Fruit fly (Drosophila melanogaster) whole organism, embryonic: ENCODE data around the gene Tcs6.

Source experiments
- Ada2b ChIP-seq: fragments of 200-800 bp; sonication (Bioruptor generic); IDR thresholded peaks from 2 replicates; pipeline ENCODE4 v1.3.6; 2022; ENCODE audit warnings: missing biosample characterization, missing genetic modification characterization
- Antp ChIP-seq: fragments of 200-800 bp; sonication (Bioruptor generic); optimal IDR thresholded peaks from 3 replicates; lab custom pipeline; 2016; ENCODE audit warnings: missing biosample characterization, missing genetic modification characterization
- Blimp-1 ChIP-seq: fragments of 200-800 bp; sonication (Bioruptor generic); optimal IDR thresholded peaks from 3 replicates; lab custom pipeline; 2018; ENCODE audit warnings: missing biosample characterization, missing genetic modification characterization, mild to moderate bottlenecking, moderate library complexity, missing genetic modification reagents
- CG13287 ChIP-seq: fragments of 200-800 bp; sonication (Bioruptor generic); IDR thresholded peaks from 2 replicates; pipeline ENCODE4 v1.3.6; 2022; ENCODE audit warnings: missing biosample characterization, missing genetic modification characterization; ENCODE audit not compliant: partially characterized antibody
- CG13624 ChIP-seq: fragments of 200-800 bp; sonication (Bioruptor generic); optimal IDR thresholded peaks from 2 replicates; lab custom pipeline; 2016; ENCODE audit warnings: missing biosample characterization, missing genetic modification characterization
- CG13775 ChIP-seq: fragments of 200-800 bp; sonication (Bioruptor generic); optimal IDR thresholded peaks from 3 replicates; lab custom pipeline; 2017; ENCODE audit warnings: missing biosample characterization, mild to moderate bottlenecking, missing genetic modification characterization
- CG1602 ChIP-seq: fragments of 200-800 bp; sonication (Bioruptor generic); optimal IDR thresholded peaks from 3 replicates; lab custom pipeline; 2016; ENCODE audit warnings: missing biosample characterization, missing genetic modification characterization
- CG2116 ChIP-seq: fragments of 200-800 bp; sonication (Bioruptor generic); optimal IDR thresholded peaks from 3 replicates; lab custom pipeline; 2018; ENCODE audit warnings: missing biosample characterization, mild to moderate bottlenecking, missing genetic modification characterization
- CG32532 ChIP-seq: fragments of 200-800 bp; sonication (Bioruptor generic); IDR thresholded peaks from 2 replicates; pipeline ENCODE4 v1.3.6; 2022; ENCODE audit warnings: missing biosample characterization, missing genetic modification characterization
- CG3407 ChIP-seq: fragments of 200-800 bp; sonication (Bioruptor generic); optimal IDR thresholded peaks from 2 replicates; lab custom pipeline; 2018; ENCODE audit warnings: missing biosample characterization, mild to moderate bottlenecking, missing genetic modification characterization
- CG6272 ChIP-seq: fragments of 200-800 bp; sonication (Bioruptor generic); IDR thresholded peaks from 2 replicates; pipeline ENCODE4 v1.3.6; 2022; ENCODE audit warnings: missing biosample characterization, missing genetic modification characterization
- CG8290 ChIP-seq, 3 experiments: fragments of 200-800 bp; sonication (Bioruptor generic); optimal IDR thresholded peaks; 2 replicates each; lab custom pipeline; 2016 to 2019; ENCODE audit warnings: missing biosample characterization in 3 of 3, missing genetic modification characterization in 3 of 3, mild to moderate bottlenecking in 2 of 3, moderate library complexity in 1 of 3
- CG8478 ChIP-seq: fragments of >200 bp; optimal IDR thresholded peaks from 2 replicates; lab custom pipeline; 2018
- Chrac-16 ChIP-seq: fragments of 200-800 bp; sonication (Bioruptor generic); optimal IDR thresholded peaks from 3 replicates; lab custom pipeline; 2016; ENCODE audit warnings: missing biosample characterization, missing genetic modification characterization
- D19A ChIP-seq: fragments of 200-800 bp; optimal IDR thresholded peaks from 3 replicates; lab custom pipeline; 2019; ENCODE audit warnings: missing biosample characterization, mild to moderate bottlenecking, missing genetic modification characterization, moderate library complexity
- HHEX ChIP-seq: fragments of 200-800 bp; sonication (Bioruptor generic); optimal IDR thresholded peaks from 3 replicates; lab custom pipeline; 2017; ENCODE audit warnings: missing biosample characterization, mild to moderate bottlenecking, missing genetic modification characterization, missing genetic modification reagents
- HLHmδ ChIP-seq: fragments of 200-800 bp; sonication (Bioruptor generic); optimal IDR thresholded peaks from 2 replicates; lab custom pipeline; 2018; ENCODE audit warnings: missing biosample characterization, mild to moderate bottlenecking, missing genetic modification characterization, moderate library complexity
- Hmx ChIP-seq: fragments of 200-800 bp; sonication (Bioruptor generic); optimal IDR thresholded peaks from 2 replicates; lab custom pipeline; 2016; ENCODE audit warnings: missing biosample characterization, missing genetic modification characterization
- Hr78 ChIP-seq, 2 experiments: fragments of 200-800 bp in 1 of 2; fragments of >200 bp in 1 of 2; sonication (Bioruptor generic) in 1 of 2; optimal IDR thresholded peaks; 2 replicates each; lab custom pipeline; 2017 to 2019; ENCODE audit warnings: missing biosample characterization in 2 of 2, missing genetic modification characterization in 2 of 2, mild to moderate bottlenecking in 1 of 2, moderate library complexity in 1 of 2
- Kr ChIP-seq: fragments of 200-800 bp; sonication (Bioruptor generic); optimal IDR thresholded peaks from 2 replicates; lab custom pipeline; 2017; ENCODE audit warnings: missing biosample characterization, mild to moderate bottlenecking, missing genetic modification characterization
- NC2α ChIP-seq: fragments of 200-800 bp; sonication (Bioruptor generic); optimal IDR thresholded peaks from 2 replicates; lab custom pipeline; 2016; ENCODE audit warnings: missing biosample characterization, missing genetic modification characterization
- NC2β ChIP-seq: fragments of 200-800 bp; sonication (Bioruptor generic); optimal IDR thresholded peaks from 2 replicates; lab custom pipeline; 2016; ENCODE audit warnings: missing biosample characterization, missing genetic modification characterization
- Pdp1 ChIP-seq, 2 experiments: fragments of 200-800 bp; sonication (Bioruptor generic); optimal IDR thresholded peaks; 3 replicates each; lab custom pipeline; 2016; ENCODE audit warnings: missing biosample characterization in 2 of 2, missing genetic modification characterization in 2 of 2, mild to moderate bottlenecking in 1 of 2, moderate library complexity in 1 of 2
- Sox100B ChIP-seq: fragments of 200-800 bp; sonication (Bioruptor generic); optimal IDR thresholded peaks from 3 replicates; lab custom pipeline; 2018; ENCODE audit warnings: missing biosample characterization, mild to moderate bottlenecking, missing genetic modification characterization
- Taf1 ChIP-seq: fragments of 200-800 bp; sonication (Bioruptor generic); IDR thresholded peaks from 2 replicates; pipeline ENCODE4 v1.3.6; 2022; ENCODE audit warnings: missing biosample characterization, missing genetic modification characterization
- Vsx1 ChIP-seq: fragments of 200-800 bp; sonication (Bioruptor generic); optimal IDR thresholded peaks from 2 replicates; lab custom pipeline; 2017; ENCODE audit warnings: missing biosample characterization, mild to moderate bottlenecking, missing genetic modification characterization, missing genetic modification reagents
- Xrp1 ChIP-seq: fragments of 200-800 bp; sonication (Bioruptor generic); IDR thresholded peaks from 2 replicates; pipeline ENCODE4 v1.3.6; 2022; ENCODE audit warnings: missing biosample characterization, missing genetic modification characterization
- btn ChIP-seq: fragments of 200-800 bp; sonication (Bioruptor generic); optimal IDR thresholded peaks from 2 replicates; lab custom pipeline; 2016; ENCODE audit warnings: missing biosample characterization, missing genetic modification characterization
- caup ChIP-seq: fragments of 200-800 bp; sonication (Bioruptor generic); optimal IDR thresholded peaks from 3 replicates; lab custom pipeline; 2017; ENCODE audit warnings: missing biosample characterization, mild to moderate bottlenecking, missing genetic modification characterization, moderate library complexity; ENCODE audit not compliant: severe bottlenecking
- crc ChIP-seq: fragments of 200-800 bp; sonication (Bioruptor generic); optimal IDR thresholded peaks from 2 replicates; lab custom pipeline; 2016; ENCODE audit warnings: missing biosample characterization, missing genetic modification characterization
- da ChIP-seq: fragments of 200-800 bp; sonication (Bioruptor generic); optimal IDR thresholded peaks from 2 replicates; lab custom pipeline; 2016; ENCODE audit warnings: missing biosample characterization, missing genetic modification characterization
- dan ChIP-seq: fragments of 200-800 bp; sonication (Bioruptor generic); IDR thresholded peaks from 2 replicates; pipeline ENCODE4 v1.3.6; 2022; ENCODE audit warnings: missing biosample characterization, missing genetic modification characterization
- danr ChIP-seq: fragments of 200-800 bp; sonication (Bioruptor generic); IDR thresholded peaks from 2 replicates; pipeline ENCODE4 v1.3.6; 2022; ENCODE audit warnings: missing biosample characterization, missing genetic modification characterization
- eve ChIP-seq, 2 experiments: fragments of >200 bp; optimal IDR thresholded peaks; 2 replicates each; lab custom pipeline; 2017; ENCODE audit warnings: missing biosample characterization in 2 of 2, missing genetic modification characterization in 2 of 2
- ftz-f1 ChIP-seq: fragments of 200-800 bp; sonication (Bioruptor generic); optimal IDR thresholded peaks from 2 replicates; lab custom pipeline; 2016; ENCODE audit warnings: missing biosample characterization, missing genetic modification characterization
- kay ChIP-seq: fragments of 200-800 bp; sonication (Bioruptor generic); optimal IDR thresholded peaks from 2 replicates; lab custom pipeline; 2016; ENCODE audit warnings: missing biosample characterization, missing genetic modification characterization
- kni ChIP-seq: fragments of 200-800 bp; sonication (Bioruptor generic); optimal IDR thresholded peaks from 3 replicates; lab custom pipeline; 2017; ENCODE audit warnings: mild to moderate bottlenecking, missing biosample characterization, missing genetic modification reagents, missing genetic modification characterization
- lov ChIP-seq, 2 experiments: fragments of 200-800 bp in 1 of 2; fragments of >200 bp in 1 of 2; sonication (Bioruptor generic) in 1 of 2; IDR thresholded peaks in 1 of 2; optimal IDR thresholded peaks in 1 of 2; 2 replicates in 1 of 2; 3 replicates in 1 of 2; pipeline versions ENCODE4 v1.3.6 to Lab custom; 2017 to 2022; ENCODE audit warnings: missing biosample characterization in 1 of 2, missing genetic modification characterization in 1 of 2
- mirr ChIP-seq: fragments of 200-800 bp; sonication (Bioruptor generic); optimal IDR thresholded peaks from 3 replicates; lab custom pipeline; 2018; ENCODE audit warnings: missing biosample characterization, mild to moderate bottlenecking, missing genetic modification characterization
- pan ChIP-seq, 4 experiments: fragments of >200 bp in 3 of 4; fragments of 200-800 bp in 1 of 4; sonication (Bioruptor generic) in 1 of 4; optimal IDR thresholded peaks in 3 of 4; IDR thresholded peaks in 1 of 4; 2 replicates each; pipeline versions ENCODE4 v1.3.6 to Lab custom; 2017 to 2022; ENCODE audit warnings: missing biosample characterization in 2 of 4, missing genetic modification characterization in 2 of 4, mixed read lengths in 1 of 4
- pum ChIP-seq: fragments of 200-800 bp; sonication (Bioruptor generic); optimal IDR thresholded peaks from 2 replicates; lab custom pipeline; 2016; ENCODE audit warnings: missing biosample characterization, missing genetic modification characterization
- rib ChIP-seq: fragments of 200-800 bp; sonication (Bioruptor generic); IDR thresholded peaks from 2 replicates; pipeline ENCODE4 v1.3.6; 2022; ENCODE audit warnings: missing biosample characterization, missing genetic modification characterization
- ro ChIP-seq: fragments of 200-800 bp; sonication (Bioruptor generic); IDR thresholded peaks from 2 replicates; pipeline ENCODE4 v1.3.6; 2022; ENCODE audit warnings: missing biosample characterization, missing genetic modification characterization
- sr ChIP-seq: fragments of 200-800 bp; sonication (Bioruptor generic); IDR thresholded peaks from 3 replicates; pipeline ENCODE4 v1.3.6; 2022; ENCODE audit warnings: missing biosample characterization, missing genetic modification characterization
- stc ChIP-seq: fragments of 200-800 bp; sonication (Bioruptor generic); IDR thresholded peaks from 2 replicates; pipeline ENCODE4 v1.3.6; 2022; ENCODE audit warnings: missing biosample characterization, missing genetic modification characterization
- vvl ChIP-seq: fragments of 200-800 bp; sonication (Bioruptor generic); IDR thresholded peaks from 2 replicates; pipeline ENCODE4 v1.3.6; 2022; ENCODE audit warnings: missing biosample characterization, missing genetic modification characterization
- zfh2 ChIP-seq: fragments of 200-800 bp; sonication (Bioruptor generic); optimal IDR thresholded peaks from 2 replicates; lab custom pipeline; 2016; ENCODE audit warnings: missing biosample characterization, missing genetic modification characterization

The Tcs6 gene

DNA sequence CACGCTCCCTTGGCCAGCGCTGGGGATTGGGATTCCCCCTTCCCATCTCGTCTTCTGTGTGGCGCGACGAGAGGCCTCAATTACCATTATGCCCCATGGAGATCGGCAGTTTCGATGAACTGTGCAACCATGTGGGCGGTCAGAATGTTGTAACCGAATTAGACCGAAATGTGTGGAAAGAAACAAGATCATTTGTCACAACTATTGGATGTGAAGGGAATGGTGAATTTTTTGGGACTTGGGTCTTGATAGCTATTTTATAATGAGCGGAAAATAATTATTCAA lies 44.4 kb downstream of the Tcs6 start:
- TF ChIP-seq CG32532 (GFP tag; lab: Robert Waterston, UW) (0 out of 2 replicates have a peak, but pooled peaks have one; percentile 2), stc (GFP tag; lab: Robert Waterston, UW) (no peak), HHEX (GFP tag; lab: Kevin White, UChicago) (no peak), danr (GFP tag; lab: Robert Waterston, UW) (no peak), kni (peak; percentile 63), Pdp1 (GFP tag; optimal IDR thresholded peaks at IDR 0.05; lab: Kevin White, UChicago) (peak in 1 of 2 experiments; percentile 23), Xrp1 (no peak), kay (GFP tag; lab: Kevin White, UChicago) (no peak), sr (GFP tag; lab: Robert Waterston, UW) (peak; percentile 74; the same call in 2 of the 3 replicates), dan (GFP tag; lab: Robert Waterston, UW) (no peak), NC2β (GFP tag; lab: Kevin White, UChicago) (no peak), HLHmδ (GFP tag; lab: Kevin White, UChicago) (peak; percentile 91), Sox100B (GFP tag; lab: Kevin White, UChicago) (no peak), btn (no peak), pan (optimal IDR thresholded peaks at IDR 0.05; lab: Kevin White, UChicago) (no peak), pan (GFP tag; optimal IDR thresholded peaks at IDR 0.05 in 1 of 2, IDR thresholded peaks at IDR 0.05 in 1 of 2) (peak in 1 of 2 experiments; percentile 27), CG13775 (GFP tag; lab: Kevin White, UChicago) (no peak)
- TF ChIP-seq, all 482 proteins: peak for 6

DNA sequence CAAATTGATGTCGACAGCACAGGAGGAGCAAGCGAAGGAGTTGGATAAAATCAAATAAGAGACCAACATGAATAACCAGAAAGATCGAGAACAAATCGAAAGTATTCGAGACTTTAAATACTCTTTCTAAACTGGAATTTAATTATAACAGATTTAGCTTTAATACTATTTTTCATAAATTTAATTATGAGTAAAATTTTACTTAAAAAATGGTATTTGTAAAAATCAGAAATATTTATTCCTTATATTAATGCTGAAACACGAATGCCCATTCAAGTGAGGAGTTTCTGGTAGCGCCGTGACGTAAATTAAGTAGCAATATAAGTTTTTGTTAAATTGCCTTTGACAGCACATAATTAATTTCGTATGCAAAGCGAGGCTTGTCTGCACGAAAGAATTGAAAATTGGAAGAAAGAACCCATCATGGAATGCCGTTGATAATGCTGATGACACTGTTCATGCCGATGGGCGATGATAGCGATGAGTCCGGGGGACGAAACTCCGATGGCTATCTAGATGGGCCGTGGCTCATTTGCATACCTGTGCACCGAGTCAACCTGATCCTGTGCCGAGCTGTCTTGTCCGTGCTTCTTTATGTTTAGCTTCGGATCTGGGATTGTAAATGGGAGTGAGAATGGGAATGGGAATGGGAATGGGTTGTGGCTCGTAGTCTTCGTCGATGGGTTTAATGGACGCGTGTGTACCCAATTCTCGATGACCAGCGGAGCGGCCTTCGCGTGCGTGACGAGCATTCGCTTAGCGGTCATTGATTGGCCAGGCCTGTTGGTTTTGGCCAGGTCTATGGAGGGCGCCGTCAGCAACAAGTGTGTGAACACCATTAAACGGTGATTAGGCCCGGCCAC lies 45.0 kb downstream of the Tcs6 start:
- TF ChIP-seq CG3407: peak; percentile 4
- TF ChIP-seq Blimp-1: peak; percentile 78
- no peak for TF ChIP-seq lov (optimal IDR thresholded peaks at IDR 0.05; lab: Kevin White, UChicago)
- 0 out of 3 replicates have a peak, but pooled peaks have one; percentile 17 for TF ChIP-seq lov (GFP tag; IDR thresholded peaks at IDR 0.05; lab: Robert Waterston, UW)
- TF ChIP-seq Kr (GFP tag; lab: Kevin White, UChicago): no peak
- no peak for TF ChIP-seq CG2116 (GFP tag; lab: Kevin White, UChicago)
- TF ChIP-seq Antp (GFP tag; lab: Kevin White, UChicago): no peak
- no peak for TF ChIP-seq zfh2 (GFP tag; lab: Kevin White, UChicago)
- no peak for TF ChIP-seq crc
- peak; percentile 68 for TF ChIP-seq vvl (GFP tag; lab: Robert Waterston, UW)
- no peak for TF ChIP-seq CG13624
- TF ChIP-seq CG8478 (lab: Kevin White, UChicago): no peak
- no peak for TF ChIP-seq Hr78 (GFP tag; optimal IDR thresholded peaks at IDR 0.05; lab: Kevin White, UChicago)
- peak; percentile 98 for TF ChIP-seq kni
- TF ChIP-seq pum (GFP tag; lab: Kevin White, UChicago): no peak
- no peak for TF ChIP-seq rib (GFP tag; lab: Robert Waterston, UW)
- TF ChIP-seq CG8290 (GFP tag; optimal IDR thresholded peaks at IDR 0.05; lab: Kevin White, UChicago): no peak
- no peak for TF ChIP-seq CG8290 (tag; optimal IDR thresholded peaks at IDR 0.05; lab: Kevin White, UChicago)
- TF ChIP-seq CG1602 (GFP tag; lab: Kevin White, UChicago): no peak
- no peak for TF ChIP-seq da (GFP tag; lab: Kevin White, UChicago)
- no peak for TF ChIP-seq mirr (GFP tag; lab: Kevin White, UChicago)
- TF ChIP-seq D19A (tag; lab: Kevin White, UChicago): peak; percentile 99
- TF ChIP-seq dan (GFP tag; lab: Robert Waterston, UW): no peak
- TF ChIP-seq Hmx: no peak
- no peak for TF ChIP-seq Ada2b (GFP tag; lab: Robert Waterston, UW)
- peak; percentile 29 for TF ChIP-seq Vsx1 (GFP tag; lab: Kevin White, UChicago)
- TF ChIP-seq NC2α: no peak
- no peak for TF ChIP-seq caup (GFP tag; lab: Kevin White, UChicago)
- TF ChIP-seq CG13287 (GFP tag; lab: Robert Waterston, UW): no peak
- TF ChIP-seq ftz-f1 (GFP tag; lab: Kevin White, UChicago): no peak
- no peak for TF ChIP-seq Chrac-16 (GFP tag; lab: Kevin White, UChicago)
- no peak for TF ChIP-seq Taf1
- TF ChIP-seq ro: no peak
- TF ChIP-seq eve (GFP tag; optimal IDR thresholded peaks at IDR 0.05; lab: Kevin White, UChicago): no peak
- TF ChIP-seq CG6272 (GFP tag; lab: Robert Waterston, UW): no peak
